Fruit fly (Drosophila melanogaster): ENCODE measurements around the gene CG31789.

CG31789 gene

DNA sequence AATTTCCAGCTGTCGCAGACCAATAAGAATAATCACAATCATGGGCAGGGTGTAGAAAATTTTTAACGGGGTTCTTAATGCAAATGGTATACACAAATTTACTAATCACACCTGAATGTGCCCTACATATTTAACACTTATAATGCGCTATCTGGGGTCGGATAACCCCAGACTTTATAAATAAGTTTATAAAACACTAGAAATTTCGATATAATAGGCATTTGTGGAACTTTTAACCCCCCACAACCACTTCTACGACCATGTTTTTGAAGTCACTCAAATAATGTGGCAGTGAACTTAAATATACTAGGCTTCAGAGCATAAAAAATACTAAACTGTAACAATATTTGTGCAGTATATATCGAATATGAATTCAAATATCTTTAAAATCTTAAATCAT is 742 bp upstream of the CG31789 start, which contains the start of gene CG10413 (continued):
- TF ChIP-seq dati (GFP tag; IDR thresholded peaks at IDR 0.05) (peak; percentile 86), ATbp (GFP tag; optimal IDR thresholded peaks at IDR 0.05) (peak; percentile 97), CG31224 (GFP tag; IDR thresholded peaks at IDR 0.05) (peak; percentile 96), sens-2 (GFP tag; IDR thresholded peaks at IDR 0.05) (peak; percentile 81), az2 (GFP tag; optimal IDR thresholded peaks at IDR 0.05) (peak; percentile 98), hbn (GFP tag; IDR thresholded peaks at IDR 0.05; ENCODE audit: partially characterized antibody) (no peak), Sox102F (GFP tag; optimal IDR thresholded peaks at IDR 0.05) (peak; percentile 97), Opbp (GFP tag; IDR thresholded peaks at IDR 0.05; ENCODE audit: partially characterized antibody) (0 out of 3 replicates have a peak, but pooled peaks have one; percentile 10), BtbVII (GFP tag; optimal IDR thresholded peaks at IDR 0.05) (peak; percentile 98), Optix (GFP tag; IDR thresholded peaks at IDR 0.05) (peak; percentile 96), CG7372 (GFP tag; IDR thresholded peaks at IDR 0.05) (peak; percentile 98), slp2 (GFP tag; optimal IDR thresholded peaks at IDR 0.05) (peak; percentile 96), chm (GFP tag; IDR thresholded peaks at IDR 0.05) (peak; percentile 93), lab (GFP tag; optimal IDR thresholded peaks at IDR 0.05) (peak; percentile 99), NC2β (GFP tag; optimal IDR thresholded peaks at IDR 0.05) (peak; percentile 98), Sry-δ (GFP tag; optimal IDR thresholded peaks at IDR 0.05) (peak; percentile 72), CG2875 (GFP tag; optimal IDR thresholded peaks at IDR 0.05) (peak; percentile 95), Doc3 (GFP tag; IDR thresholded peaks at IDR 0.05; ENCODE audit: partially characterized antibody) (0 out of 3 replicates have a peak, but pooled peaks have one; percentile 23), Ptx1 (GFP tag; IDR thresholded peaks at IDR 0.05) (peak; percentile 98), NFAT (GFP tag; IDR thresholded peaks at IDR 0.05) (peak; percentile 97), salm (tag; optimal IDR thresholded peaks at IDR 0.05) (peak; percentile 97), Ravus (GFP tag; IDR thresholded peaks at IDR 0.05) (peak; percentile 89), Atf-2 (GFP tag; optimal IDR thresholded peaks at IDR 0.05) (peak; percentile 98), CG9609 (GFP tag; optimal IDR thresholded peaks at IDR 0.05) (peak; percentile 98), CHES-1-like (GFP tag; optimal IDR thresholded peaks at IDR 0.05) (peak; percentile 98), odd (GFP tag; optimal IDR thresholded peaks at IDR 0.05) (peak; percentile 97), CG10147 (GFP tag; optimal IDR thresholded peaks at IDR 0.05) (peak; percentile 97), CG18011 (GFP tag; optimal IDR thresholded peaks at IDR 0.05) (peak; percentile 89), wdn (GFP tag; IDR thresholded peaks at IDR 0.05) (peak; percentile 96), CG33213 (GFP tag; optimal IDR thresholded peaks at IDR 0.05) (peak; percentile 98), CG1602 (GFP tag; optimal IDR thresholded peaks at IDR 0.05) (peak; percentile 98), tll (GFP tag; optimal IDR thresholded peaks at IDR 0.05) (peak; percentile 30 to 94), sens (GFP tag) (peak; percentile 100), CG12744 (GFP tag; optimal IDR thresholded peaks at IDR 0.05) (peak; percentile 98), CG8478 (optimal IDR thresholded peaks at IDR 0.05) (no peak), sim (GFP tag; IDR thresholded peaks at IDR 0.05) (peak; percentile 88; the same call in 1 of the 2 replicates), CG4617 (GFP tag; optimal IDR thresholded peaks at IDR 0.05; ENCODE audit: borderline replicate concordance) (peak; percentile 97), CG6854 (GFP tag; optimal IDR thresholded peaks at IDR 0.05) (peak; percentile 94), bsh (GFP tag; optimal IDR thresholded peaks at IDR 0.05) (peak; percentile 94 to 98), repo (GFP tag; optimal IDR thresholded peaks at IDR 0.05) (peak; percentile 92), oc (tag; optimal IDR thresholded peaks at IDR 0.05) (peak; percentile 98), sug (tag; optimal IDR thresholded peaks at IDR 0.05) (peak; percentile 98), CG7987 (GFP tag; optimal IDR thresholded peaks at IDR 0.05) (peak; percentile 94), CG4707 (GFP tag; optimal IDR thresholded peaks at IDR 0.05) (peak; percentile 94), CkIIα-i1 (GFP tag; IDR thresholded peaks at IDR 0.05) (peak; percentile 63; the same call in 1 of the 2 replicates), CG17328 (GFP tag; IDR thresholded peaks at IDR 0.05) (peak; percentile 96), HLH4C (GFP tag; IDR thresholded peaks at IDR 0.05; ENCODE audit: partially characterized antibody) (no peak), CG17802 (tag; optimal IDR thresholded peaks at IDR 0.05) (peak; percentile 86), lov (optimal IDR thresholded peaks at IDR 0.05) (no peak), lov (GFP tag; IDR thresholded peaks at IDR 0.05) (peak; percentile 94), CG16779 (GFP tag; IDR thresholded peaks at IDR 0.05) (peak; percentile 95)
